Fruit fly (Drosophila melanogaster) whole organism, embryonic: Measurements from ENCODE around the gene Abl.

ENCODE experiments used
- Abd-B ChIP-seq: fragments of 200-800 bp; sonication (Bioruptor generic); optimal IDR thresholded peaks from 2 replicates; lab custom pipeline; 2018; ENCODE audit warnings: missing biosample characterization, mild to moderate bottlenecking, missing genetic modification characterization, moderate library complexity
- Antp ChIP-seq: fragments of 200-800 bp; sonication (Bioruptor generic); optimal IDR thresholded peaks from 3 replicates; lab custom pipeline; 2016; ENCODE audit warnings: missing biosample characterization, missing genetic modification characterization
- CG10431 ChIP-seq: fragments of 200-800 bp; sonication (Bioruptor generic); optimal IDR thresholded peaks from 3 replicates; lab custom pipeline; 2018; ENCODE audit warnings: missing biosample characterization, mild to moderate bottlenecking, missing genetic modification characterization
- CG10959 ChIP-seq: fragments of 200-800 bp; sonication (Bioruptor generic); IDR thresholded peaks from 2 replicates; pipeline ENCODE4 v1.3.6; 2022; ENCODE audit warnings: missing biosample characterization, missing genetic modification characterization
- CG11398 ChIP-seq: fragments of 200-800 bp; sonication (Bioruptor generic); optimal IDR thresholded peaks from 2 replicates; lab custom pipeline; 2016; ENCODE audit warnings: missing biosample characterization, missing genetic modification characterization
- CG11456 ChIP-seq: fragments of 200-800 bp; sonication (Bioruptor generic); IDR thresholded peaks from 3 replicates; pipeline ENCODE4 v1.3.6; 2022; ENCODE audit warnings: missing biosample characterization, missing genetic modification characterization
- CG12744 ChIP-seq: fragments of 200-800 bp; sonication (Bioruptor generic); optimal IDR thresholded peaks from 2 replicates; lab custom pipeline; 2016; ENCODE audit warnings: missing biosample characterization, missing genetic modification characterization
- CG13287 ChIP-seq: fragments of 200-800 bp; sonication (Bioruptor generic); IDR thresholded peaks from 2 replicates; pipeline ENCODE4 v1.3.6; 2022; ENCODE audit warnings: missing biosample characterization, missing genetic modification characterization; ENCODE audit not compliant: partially characterized antibody
- CG13624 ChIP-seq: fragments of 200-800 bp; sonication (Bioruptor generic); optimal IDR thresholded peaks from 2 replicates; lab custom pipeline; 2016; ENCODE audit warnings: missing biosample characterization, missing genetic modification characterization
- CG15011 ChIP-seq: fragments of 200-800 bp; sonication (Bioruptor generic); optimal IDR thresholded peaks from 3 replicates; lab custom pipeline; 2018; ENCODE audit warnings: missing biosample characterization, mild to moderate bottlenecking, missing genetic modification characterization
- CG16779 ChIP-seq: fragments of 200-800 bp; sonication (Bioruptor generic); IDR thresholded peaks from 2 replicates; pipeline ENCODE4 v1.3.6; 2022; ENCODE audit warnings: missing biosample characterization, missing genetic modification characterization
- CG32767 ChIP-seq: fragments of 200-800 bp; sonication (Bioruptor generic); IDR thresholded peaks from 2 replicates; pipeline ENCODE4 v1.3.6; 2022; ENCODE audit warnings: missing biosample characterization, missing genetic modification characterization
- CG33557 ChIP-seq: fragments of 200-800 bp; sonication (Bioruptor generic); optimal IDR thresholded peaks from 2 replicates; lab custom pipeline; 2019; ENCODE audit warnings: missing biosample characterization, mild to moderate bottlenecking, missing genetic modification characterization, moderate library complexity
- CG3838 ChIP-seq: fragments of 200-800 bp; sonication (Bioruptor generic); optimal IDR thresholded peaks from 3 replicates; lab custom pipeline; 2016; ENCODE audit warnings: missing biosample characterization, missing genetic modification characterization
- CG3847 ChIP-seq: fragments of 200-800 bp; sonication (Bioruptor generic); IDR thresholded peaks from 2 replicates; pipeline ENCODE4 v1.3.6; 2022; ENCODE audit warnings: missing biosample characterization, missing genetic modification characterization
- CG43689 ChIP-seq: fragments of 200-800 bp; sonication (Bioruptor generic); IDR thresholded peaks from 2 replicates; pipeline ENCODE4 v1.3.6; 2022; ENCODE audit warnings: missing biosample characterization, missing genetic modification characterization
- CG4424 ChIP-seq: fragments of 200-800 bp; sonication (Bioruptor generic); optimal IDR thresholded peaks from 3 replicates; lab custom pipeline; 2016; ENCODE audit warnings: missing biosample characterization, missing genetic modification characterization
- CG5953 ChIP-seq: fragments of 200-800 bp; sonication (Bioruptor generic); IDR thresholded peaks from 2 replicates; pipeline ENCODE4 v1.3.6; 2022; ENCODE audit warnings: missing biosample characterization, missing genetic modification characterization
- CG6654 ChIP-seq: fragments of 200-800 bp; sonication (Bioruptor generic); optimal IDR thresholded peaks from 2 replicates; lab custom pipeline; 2017; ENCODE audit warnings: missing biosample characterization, mild to moderate bottlenecking, missing genetic modification characterization
- CG9727 ChIP-seq: fragments of 200-800 bp; sonication (Bioruptor generic); optimal IDR thresholded peaks from 3 replicates; lab custom pipeline; 2017; ENCODE audit warnings: missing biosample characterization, mild to moderate bottlenecking, missing genetic modification characterization
- CHES-1-like ChIP-seq: fragments of 200-800 bp; sonication (Bioruptor generic); optimal IDR thresholded peaks from 2 replicates; lab custom pipeline; 2016; ENCODE audit warnings: missing biosample characterization, missing genetic modification characterization
- Doc3 ChIP-seq: fragments of 200-800 bp; sonication (Bioruptor generic); IDR thresholded peaks from 3 replicates; pipeline ENCODE4 v1.3.6; 2022; ENCODE audit warnings: missing biosample characterization, missing genetic modification characterization; ENCODE audit not compliant: partially characterized antibody
- Ets65A ChIP-seq: fragments of 200-800 bp; sonication (Bioruptor generic); peaks from one replicate; lab custom pipeline; 2016; ENCODE audit warnings: missing biosample characterization, missing genetic modification characterization
- H2.0 ChIP-seq: fragments of 200-800 bp; sonication (Bioruptor generic); IDR thresholded peaks from 2 replicates; pipeline ENCODE4 v1.3.6; 2022; ENCODE audit warnings: missing biosample characterization, missing genetic modification characterization
- Med ChIP-seq: fragments of 200-800 bp; sonication (Bioruptor generic); peaks from one replicate; lab custom pipeline; 2016; ENCODE audit warnings: missing biosample characterization, missing genetic modification characterization, mild to moderate bottlenecking, inconsistent platforms, moderate library complexity
- Oli ChIP-seq: fragments of 200-800 bp; sonication (Bioruptor generic); optimal IDR thresholded peaks from 2 replicates; lab custom pipeline; 2018; ENCODE audit warnings: missing biosample characterization, mild to moderate bottlenecking, missing genetic modification characterization, moderate library complexity
- Ravus ChIP-seq: fragments of 200-800 bp; sonication (Bioruptor generic); IDR thresholded peaks from 2 replicates; pipeline ENCODE4 v1.3.6; 2022; ENCODE audit warnings: missing biosample characterization, missing genetic modification characterization
- Ssrp ChIP-seq: fragments of 200-800 bp; sonication (Bioruptor generic); optimal IDR thresholded peaks from 2 replicates; lab custom pipeline; 2018; ENCODE audit warnings: missing biosample characterization, mild to moderate bottlenecking, missing genetic modification characterization, moderate library complexity
- Tbp ChIP-seq: fragments of >200 bp; optimal IDR thresholded peaks from 2 replicates; lab custom pipeline; 2018; ENCODE audit warnings: missing biosample characterization, missing genetic modification characterization
- YL-1 ChIP-seq: fragments of 200-800 bp; sonication (Bioruptor generic); optimal IDR thresholded peaks from 3 replicates; lab custom pipeline; 2017; ENCODE audit warnings: missing biosample characterization, mild to moderate bottlenecking, missing genetic modification characterization
- abd-A ChIP-seq: fragments of 200-800 bp; sonication (Bioruptor generic); optimal IDR thresholded peaks from 3 replicates; lab custom pipeline; 2019; ENCODE audit warnings: missing biosample characterization, mild to moderate bottlenecking, missing genetic modification characterization, moderate library complexity
- bbx ChIP-seq: fragments of 200-800 bp; sonication (Bioruptor generic); IDR thresholded peaks from 2 replicates; pipeline ENCODE4 v1.3.6; 2022; ENCODE audit warnings: missing biosample characterization, missing genetic modification characterization; ENCODE audit not compliant: partially characterized antibody
- bowl ChIP-seq: fragments of 200-800 bp; sonication (Bioruptor generic); IDR thresholded peaks from 2 replicates; pipeline ENCODE4 v1.3.6; 2022; ENCODE audit warnings: missing biosample characterization, missing genetic modification characterization
- chinmo ChIP-seq: fragments of 200-800 bp; sonication (Bioruptor generic); IDR thresholded peaks from 4 replicates; pipeline ENCODE4 v1.3.6; 2022; ENCODE audit warnings: missing biosample characterization, missing genetic modification characterization; ENCODE audit not compliant: partially characterized antibody
- hb ChIP-seq: fragments of 200-800 bp; sonication (Bioruptor generic); IDR thresholded peaks from 3 replicates; pipeline ENCODE4 v1.3.6; 2022; ENCODE audit warnings: missing biosample characterization, missing genetic modification characterization; ENCODE audit not compliant: partially characterized antibody
- jing ChIP-seq: fragments of 200-800 bp; sonication (Bioruptor generic); optimal IDR thresholded peaks from 2 replicates; lab custom pipeline; 2018; ENCODE audit warnings: missing biosample characterization, mild to moderate bottlenecking, missing genetic modification characterization
- kay ChIP-seq: fragments of 200-800 bp; sonication (Bioruptor generic); optimal IDR thresholded peaks from 2 replicates; lab custom pipeline; 2016; ENCODE audit warnings: missing biosample characterization, missing genetic modification characterization
- knrl ChIP-seq: fragments of 200-800 bp; sonication (Bioruptor generic); IDR thresholded peaks from 3 replicates; pipeline ENCODE4 v1.3.6; 2022; ENCODE audit warnings: missing biosample characterization, missing genetic modification characterization; ENCODE audit not compliant: partially characterized antibody
- luna ChIP-seq: fragments of 200-800 bp; sonication (Bioruptor generic); optimal IDR thresholded peaks from 2 replicates; lab custom pipeline; 2016; ENCODE audit warnings: missing biosample characterization, missing genetic modification characterization
- nerfin-2 ChIP-seq: fragments of 200-800 bp; sonication (Bioruptor generic); IDR thresholded peaks from 2 replicates; pipeline ENCODE4 v1.3.6; 2022; ENCODE audit warnings: missing biosample characterization, missing genetic modification characterization; ENCODE audit not compliant: partially characterized antibody
- pho ChIP-seq: fragments of 200-800 bp; sonication (Bioruptor generic); optimal IDR thresholded peaks from 2 replicates; lab custom pipeline; 2016; ENCODE audit warnings: missing biosample characterization, missing genetic modification characterization
- pum ChIP-seq: fragments of 200-800 bp; sonication (Bioruptor generic); optimal IDR thresholded peaks from 2 replicates; lab custom pipeline; 2016; ENCODE audit warnings: missing biosample characterization, missing genetic modification characterization
- sens ChIP-seq: fragments of 200-800 bp; sonication (Bioruptor generic); peaks from one replicate; lab custom pipeline; 2016; ENCODE audit warnings: missing biosample characterization, missing genetic modification characterization
- vfl ChIP-seq: fragments of 200-800 bp; sonication (Bioruptor generic); optimal IDR thresholded peaks from 2 replicates; lab custom pipeline; 2016; ENCODE audit warnings: missing biosample characterization, missing genetic modification characterization

Gene Abl

DNA sequence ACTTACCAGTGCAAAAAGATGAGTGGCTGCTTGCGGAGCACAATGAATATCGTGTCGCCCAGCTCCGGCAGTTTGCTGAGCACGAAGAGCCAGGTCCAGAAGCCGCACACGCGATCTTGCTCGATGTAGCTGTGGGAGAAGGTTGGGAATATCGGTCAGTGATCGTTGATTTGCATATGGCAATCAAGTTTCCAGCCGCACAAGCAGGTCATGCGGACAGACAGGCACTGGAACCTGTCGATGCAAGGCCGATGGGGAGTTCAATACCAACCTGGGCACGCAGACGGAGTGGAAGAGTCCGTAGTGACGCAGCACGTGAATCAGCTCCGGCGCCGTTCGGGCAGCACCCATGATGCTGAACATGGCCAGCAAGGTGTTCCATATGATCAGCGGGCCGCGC lies 3.4 kb upstream of the Abl start (continued):
- TF ChIP-seq CG12744 (GFP tag; lab: Kevin White, UChicago) (no peak), kay (GFP tag; lab: Kevin White, UChicago) (no peak), Ravus (no peak), Med (GFP tag; lab: Kevin White, UChicago) (peak; percentile 72), Antp (GFP tag; lab: Kevin White, UChicago) (no peak), Tbp (GFP tag; lab: Kevin White, UChicago) (no peak), CG6654 (GFP tag; lab: Kevin White, UChicago) (no peak), CG13624 (no peak), CG11456 (GFP tag; lab: Robert Waterston, UW) (no peak), CG11398 (GFP tag; lab: Kevin White, UChicago) (no peak), CG3847 (0 out of 2 replicates have a peak, but pooled peaks have one; percentile 11), CG15011 (GFP tag; lab: Kevin White, UChicago) (no peak), Abd-B (no peak), CG43689 (GFP tag; lab: Robert Waterston, UW) (0 out of 2 replicates have a peak, but pooled peaks have one; percentile 22), CG16779 (GFP tag; lab: Robert Waterston, UW) (no peak), CHES-1-like (GFP tag; lab: Kevin White, UChicago) (no peak), pho (no peak), CG3838 (GFP tag; lab: Kevin White, UChicago) (no peak)

DNA sequence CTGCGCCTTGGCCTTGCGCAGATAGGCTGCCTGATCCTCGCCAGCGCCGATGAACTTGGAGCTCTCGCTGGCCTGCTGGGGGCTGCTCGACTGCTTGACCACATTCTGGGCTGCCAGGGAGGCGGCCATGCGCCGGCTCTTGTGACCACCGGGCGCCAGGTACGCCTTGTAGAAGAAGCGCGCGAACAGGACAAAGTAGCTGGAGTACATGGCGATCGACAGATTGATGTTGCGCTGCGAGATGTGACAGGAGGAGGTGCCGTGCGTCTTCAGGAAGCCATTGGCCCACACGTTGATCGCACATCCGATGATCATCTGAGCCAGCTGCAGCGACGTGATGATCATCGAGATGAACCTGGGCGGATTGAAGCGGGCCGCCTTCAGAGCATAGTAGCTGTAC lies 2.4 kb upstream of the Abl start:
- TF ChIP-seq sens (peak; percentile 7), Ets65A (GFP tag; lab: Kevin White, UChicago) (peak; percentile 68), CG5953 (GFP tag; lab: Robert Waterston, UW) (0 out of 2 replicates have a peak, but pooled peaks have one; percentile 16), vfl (no peak), knrl (GFP tag; lab: Robert Waterston, UW) (no peak), luna (GFP tag; lab: Kevin White, UChicago) (no peak), jing (no peak), CG10431 (no peak), H2.0 (no peak), CG6654 (GFP tag; lab: Kevin White, UChicago) (no peak), pum (GFP tag; lab: Kevin White, UChicago) (no peak), CG9727 (GFP tag; lab: Kevin White, UChicago) (no peak), Ssrp (tag; lab: Kevin White, UChicago) (no peak), CG11456 (GFP tag; lab: Robert Waterston, UW) (0 out of 3 replicates have a peak, but pooled peaks have one; percentile 43), CG13287 (GFP tag; lab: Robert Waterston, UW) (no peak), CG33557 (no peak), chinmo (GFP tag; lab: Robert Waterston, UW) (no peak), nerfin-2 (no peak), bowl (0 out of 2 replicates have a peak, but pooled peaks have one; percentile 23), Doc3 (GFP tag; lab: Robert Waterston, UW) (no peak), abd-A (no peak), bbx (GFP tag; lab: Robert Waterston, UW) (no peak), CG4424 (no peak), YL-1 (GFP tag; lab: Kevin White, UChicago) (no peak), CG10959 (GFP tag; lab: Robert Waterston, UW) (no peak), Med (GFP tag; lab: Kevin White, UChicago) (peak; percentile 60), CG32767 (GFP tag; lab: Robert Waterston, UW) (no peak), Oli (tag; lab: Kevin White, UChicago) (no peak), hb (GFP tag; lab: Robert Waterston, UW) (0 out of 3 replicates have a peak, but pooled peaks have one; percentile 14)
